Fruit fly (Drosophila melanogaster) ovary, adult (tissue): ENCODE data around the gene CG11590.
A peak's percentile ranks its signal among the peaks of the same experiment; 100 is the strongest.

Experiments
- CG17801 ChIP-seq: fragments of 200-800 bp; optimal IDR thresholded peaks from 2 replicates; lab custom pipeline; 2019; ENCODE audit warnings: missing biosample characterization, mild to moderate bottlenecking, missing genetic modification characterization, moderate library complexity; ENCODE audit not compliant: partially characterized antibody

The CG11590 gene

dm6 chrX:14226093-14226492 is 26.1 kb downstream of the CG11590 start, which contains the start of gene mRpL38:
Gene mRpL38, plus strand, starts transcription at chrX:14226289.
- no peak for TF ChIP-seq CG17801 (GFP tag; lab: Kevin White, UChicago)

- no peak for TF ChIP-seq CG17801 (GFP tag; lab: Kevin White, UChicago)
Measured at dm6 chrX:14227043-14227442, 27.1 kb downstream of the CG11590 start.

- TF ChIP-seq CG17801 (GFP tag; lab: Kevin White, UChicago): peak; percentile 59
Measured at dm6 chrX:14233843-14234337, 33.9 kb downstream of the CG11590 start, which contains the start of gene CG42271. Gene CG42271, minus strand, starts transcription at chrX:14234066.

dm6 chrX:14234468-14234867 is 34.5 kb downstream of the CG11590 start:
- TF ChIP-seq CG17801 (GFP tag; lab: Kevin White, UChicago): no peak

dm6 chrX:14237873-14238394 is 38.0 kb downstream of the CG11590 start, which contains the start of the genes Fbxl4 and Dus2:
Gene Fbxl4, minus strand, starts transcription at chrX:14237923.
Gene Dus2, plus strand, starts transcription at chrX:14237988.
- peak; percentile 92 for TF ChIP-seq CG17801 (GFP tag; lab: Kevin White, UChicago)

dm6 chrX:14242479-14242878 is 42.5 kb downstream of the CG11590 start, which contains the start of gene mRNA-cap:
Gene mRNA-cap, minus strand, starts transcription at chrX:14242822.
- no peak for TF ChIP-seq CG17801 (GFP tag; lab: Kevin White, UChicago)

- TF ChIP-seq CG17801 (GFP tag; lab: Kevin White, UChicago): no peak
Measured at dm6 chrX:14242941-14243736, 43.2 kb downstream of the CG11590 start, which contains the start of gene CG32599. Gene CG32599, plus strand, starts transcription at chrX:14243686.

- TF ChIP-seq CG17801 (GFP tag; lab: Kevin White, UChicago): no peak
Measured at dm6 chrX:14247035-14247786, 47.2 kb downstream of the CG11590 start, which contains the start of gene mud. Gene mud, plus strand, starts transcription at chrX:14247732.
